Worm (Caenorhabditis elegans): ENCODE results near the gene cnx-1.

Gene cnx-1

DNA sequence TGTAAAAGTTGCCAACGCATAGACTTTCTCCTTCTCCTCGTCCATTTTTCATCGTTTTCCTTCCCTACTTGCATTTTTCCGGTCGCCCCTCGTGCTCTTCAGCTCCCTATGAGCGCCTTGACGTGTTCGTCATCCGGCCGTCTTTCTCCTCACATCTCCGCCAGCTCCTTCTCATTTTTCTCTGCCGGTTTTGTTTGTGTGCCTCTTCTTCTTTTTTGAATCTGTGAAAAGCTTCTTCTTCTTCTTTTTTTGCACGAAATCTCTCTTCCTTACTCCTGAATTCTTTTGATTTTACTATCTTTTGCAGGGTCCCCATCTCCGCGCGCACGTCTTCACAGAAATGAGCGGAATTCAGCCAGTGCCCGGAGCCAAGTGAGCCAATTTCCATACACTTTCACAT lies 34.6 kb upstream of the cnx-1 start, which contains the start of gene K11H3.3:
Gene K11H3.3, plus strand, starts transcription at position 308 of the 400 bp plus-strand sequence.
- TF ChIP-seq efl-1 (optimal IDR thresholded peaks at IDR 0.05) (no peak), efl-1 (GFP tag; optimal IDR thresholded peaks at IDR 0.05 in 1 of 2) (peak in 1 of 2 experiments; percentile 42), lin-35 (GFP tag; optimal IDR thresholded peaks at IDR 0.05) (no peak), lin-14 (GFP tag; optimal IDR thresholded peaks at IDR 0.05) (peak; percentile 59), ceh-82 (tag; optimal IDR thresholded peaks at IDR 0.05) (peak in 1 of 3 experiments; percentile 0), vab-15 (tag; optimal IDR thresholded peaks at IDR 0.05) (no peak)

DNA sequence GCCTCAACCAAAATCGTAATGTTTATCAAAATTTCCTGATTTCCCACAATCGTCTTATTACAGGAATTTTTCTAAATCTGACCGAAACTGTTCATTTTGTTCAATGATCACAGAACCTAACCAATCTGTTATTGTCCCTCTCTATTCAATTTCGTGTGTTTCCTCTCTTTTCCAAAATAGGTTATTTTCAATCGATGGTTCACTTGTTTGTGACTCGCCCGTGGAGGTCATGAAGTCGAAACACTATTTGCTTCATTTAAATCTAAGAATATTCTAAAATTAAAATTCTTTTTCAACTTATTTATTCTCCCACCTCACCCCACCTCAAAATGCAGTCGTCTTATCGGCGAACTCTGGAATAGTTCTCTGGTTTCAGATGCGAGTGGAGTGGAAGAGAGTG lies 33.9 kb upstream of the cnx-1 start:
- no peak for TF ChIP-seq lin-13 (GFP tag; optimal IDR thresholded peaks at IDR 0.05)
- peak in 1 of 2 experiments; percentile 8 for TF ChIP-seq lin-35 (GFP tag; optimal IDR thresholded peaks at IDR 0.05)
- TF ChIP-seq pqm-1 (tag; optimal IDR thresholded peaks at IDR 0.05) = no peak
- peak; percentile 0 for TF ChIP-seq nhr-90 (tag; optimal IDR thresholded peaks at IDR 0.05; ENCODE audit: poor library complexity)
- TF ChIP-seq fkh-8 (tag; optimal IDR thresholded peaks at IDR 0.05) = no peak
- no peak for TF ChIP-seq ces-1 (GFP tag; optimal IDR thresholded peaks at IDR 0.05)
- TF ChIP-seq nhr-84 (tag; optimal IDR thresholded peaks at IDR 0.05) = no peak
- TF ChIP-seq mep-1 (tag; optimal IDR thresholded peaks at IDR 0.05) = peak; percentile 28
- TF ChIP-seq C04F5.9 (tag; optimal IDR thresholded peaks at IDR 0.05) = no peak
- peak; percentile 5 for TF ChIP-seq snu-23 (GFP tag; optimal IDR thresholded peaks at IDR 0.05)
- TF ChIP-seq mab-9 (GFP tag; IDR thresholded peaks at IDR 0.05) = no peak
- TF ChIP-seq efl-1 (optimal IDR thresholded peaks at IDR 0.05) = no peak
- TF ChIP-seq efl-1 (GFP tag; optimal IDR thresholded peaks at IDR 0.05 in 1 of 2) = no peak
- TF ChIP-seq lin-14 (GFP tag; optimal IDR thresholded peaks at IDR 0.05) = peak; percentile 31
- no peak for TF ChIP-seq sup-37 (GFP tag; optimal IDR thresholded peaks at IDR 0.05)
- TF ChIP-seq nhr-71 (tag; optimal IDR thresholded peaks at IDR 0.05) = peak; percentile 7
- no peak for TF ChIP-seq isw-1 (GFP tag; IDR thresholded peaks at IDR 0.05)
- peak; percentile 10; the same call in 1 of the 2 replicates for TF ChIP-seq nhr-19 (GFP tag; conservative IDR thresholded peaks at IDR 0.05)
- TF ChIP-seq nhr-20 (tag; optimal IDR thresholded peaks at IDR 0.05) = no peak
- no peak for TF ChIP-seq sptf-1 (tag; optimal IDR thresholded peaks at IDR 0.05)
- TF ChIP-seq Y116A8C.19 (tag; optimal IDR thresholded peaks at IDR 0.05; ENCODE audit: borderline replicate concordance) = no peak
- peak; percentile 64 for TF ChIP-seq nhr-85 (tag)
- no peak for TF ChIP-seq swsn-7 (tag; optimal IDR thresholded peaks at IDR 0.05)
- no peak for TF ChIP-seq ceh-88 (GFP tag; IDR thresholded peaks at IDR 0.05)

DNA sequence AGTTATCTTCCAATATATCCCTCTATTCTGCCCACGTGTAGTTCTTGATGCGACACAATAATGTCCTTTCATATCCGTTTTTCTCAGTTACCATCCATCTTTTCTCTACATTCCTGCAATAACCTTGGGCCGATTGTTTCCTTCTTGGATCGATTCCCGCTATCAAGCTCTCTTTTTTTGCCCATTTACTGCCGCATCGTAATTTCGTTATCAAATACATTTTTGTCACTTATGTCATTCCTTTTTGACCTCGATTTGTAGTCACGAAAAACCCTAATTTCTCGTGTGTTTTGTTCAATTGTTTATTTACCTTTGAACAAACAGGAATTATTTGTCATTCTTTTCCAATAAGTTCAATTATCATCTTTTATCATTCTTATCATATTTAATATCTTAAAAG lies 33.0 kb upstream of the cnx-1 start:
- no peak for TF ChIP-seq hlh-17 (GFP tag; optimal IDR thresholded peaks at IDR 0.05; ENCODE audit: borderline replicate concordance)
- no peak for TF ChIP-seq ceh-8 (GFP tag; optimal IDR thresholded peaks at IDR 0.05)
- no peak for TF ChIP-seq nhr-19 (GFP tag; conservative IDR thresholded peaks at IDR 0.05)
- TF ChIP-seq blmp-1 (tag; optimal IDR thresholded peaks at IDR 0.05) = peak; percentile 58
- peak; percentile 59 for TF ChIP-seq nhr-71 (tag; optimal IDR thresholded peaks at IDR 0.05)
- peak; percentile 38 for TF ChIP-seq nhr-90 (tag; optimal IDR thresholded peaks at IDR 0.05; ENCODE audit: poor library complexity)
- TF ChIP-seq pag-3 (tag; optimal IDR thresholded peaks at IDR 0.05; ENCODE audit: borderline replicate concordance, insufficient read depth) = peak; percentile 29
- TF ChIP-seq lin-35 (GFP tag; optimal IDR thresholded peaks at IDR 0.05) = peak in 1 of 2 experiments; percentile 20
- no peak for TF ChIP-seq swsn-7 (tag; optimal IDR thresholded peaks at IDR 0.05)
- TF ChIP-seq lin-14 (GFP tag; optimal IDR thresholded peaks at IDR 0.05) = peak; percentile 62
- no peak for TF ChIP-seq ceh-63 (GFP tag; optimal IDR thresholded peaks at IDR 0.05)
- TF ChIP-seq nhr-85 (tag) = peak; percentile 57
- TF ChIP-seq snu-23 (GFP tag; optimal IDR thresholded peaks at IDR 0.05) = peak; percentile 22
- TF ChIP-seq lin-39 (tag; optimal IDR thresholded peaks at IDR 0.05) = no peak
- peak in 5 of 6 experiments; percentile 3 to 71 (median 57) for TF ChIP-seq elt-3 (tag; optimal IDR thresholded peaks at IDR 0.05)
- TF ChIP-seq elt-2 (tag; optimal IDR thresholded peaks at IDR 0.05) = peak; percentile 1
- TF ChIP-seq nhr-47 (tag; optimal IDR thresholded peaks at IDR 0.05) = peak; percentile 2
- no peak for TF ChIP-seq nhr-84 (tag; optimal IDR thresholded peaks at IDR 0.05)
- peak in 1 of 2 experiments; percentile 29 for TF ChIP-seq egl-27 (tag; optimal IDR thresholded peaks at IDR 0.05)
- TF ChIP-seq sptf-1 (tag; optimal IDR thresholded peaks at IDR 0.05) = no peak
- TF ChIP-seq nhr-20 (tag; optimal IDR thresholded peaks at IDR 0.05) = peak; percentile 60
- no peak for TF ChIP-seq dsc-1 (tag; optimal IDR thresholded peaks at IDR 0.05)
- TF ChIP-seq vab-15 (tag; optimal IDR thresholded peaks at IDR 0.05) = no peak

Data from whole organism, L1 larva.